Fruit fly (Drosophila melanogaster): Measurements from ENCODE around the gene CG46435.

The CG46435 gene

DNA sequence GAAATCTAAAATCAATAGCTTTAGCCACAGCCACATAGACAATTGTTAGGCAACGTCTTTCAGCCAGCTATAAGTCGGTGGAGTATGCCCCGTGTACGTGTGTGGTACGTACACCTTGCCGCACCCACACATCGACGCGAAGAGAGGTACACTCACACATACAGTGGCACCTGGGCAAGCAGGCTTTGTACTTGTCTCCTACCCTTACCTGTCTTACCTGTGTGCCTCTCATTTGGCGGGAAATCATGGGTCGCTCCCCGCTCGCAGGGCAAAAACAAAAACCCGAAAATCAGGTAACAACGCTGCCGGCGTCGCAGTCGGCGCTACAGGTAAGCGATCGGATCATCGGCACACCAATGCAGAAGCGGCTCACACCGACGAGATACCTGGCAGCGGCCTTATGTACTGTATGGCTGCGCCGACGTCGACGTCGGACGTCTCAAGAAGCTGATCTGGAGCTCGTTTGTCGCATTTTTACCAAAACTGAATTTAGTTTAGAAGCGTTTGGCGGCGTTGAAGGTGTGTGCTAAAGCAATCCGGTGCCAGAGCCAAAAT, 17.3 kb downstream of the CG46435 start (continued):
- TF ChIP-seq CG6175 (GFP tag; IDR thresholded peaks at IDR 0.05) = peak; percentile 90
- no peak for TF ChIP-seq nerfin-1 (tag; optimal IDR thresholded peaks at IDR 0.05)
- peak; percentile 18; the same call in 1 of the 3 replicates for TF ChIP-seq CG34224 (GFP tag; IDR thresholded peaks at IDR 0.05; ENCODE audit: partially characterized antibody)
- TF ChIP-seq CG7928 (GFP tag; optimal IDR thresholded peaks at IDR 0.05) = no peak
- no peak for TF ChIP-seq CG18011 (GFP tag; optimal IDR thresholded peaks at IDR 0.05)
- no peak for TF ChIP-seq CG32532 (GFP tag; IDR thresholded peaks at IDR 0.05)
- peak in 1 of 2 experiments; percentile 38 for TF ChIP-seq tll (GFP tag; optimal IDR thresholded peaks at IDR 0.05)
- no peak for TF ChIP-seq Mrtf (GFP tag; IDR thresholded peaks at IDR 0.05)
- no peak for TF ChIP-seq CG14014 (GFP tag; IDR thresholded peaks at IDR 0.05)
- no peak for TF ChIP-seq H2.0 (GFP tag; IDR thresholded peaks at IDR 0.05)
- TF ChIP-seq Mad (GFP tag; optimal IDR thresholded peaks at IDR 0.05) = no peak
- no peak for TF ChIP-seq eyg (GFP tag; optimal IDR thresholded peaks at IDR 0.05)
- TF ChIP-seq CG6791 (GFP tag; IDR thresholded peaks at IDR 0.05; ENCODE audit: partially characterized antibody) = peak; percentile 45; the same call in 1 of the 3 replicates
- TF ChIP-seq CG18262 (tag; optimal IDR thresholded peaks at IDR 0.05) = no peak
- no peak for TF ChIP-seq Xbp1 (GFP tag; optimal IDR thresholded peaks at IDR 0.05)
- no peak for TF ChIP-seq CG14710 (tag; optimal IDR thresholded peaks at IDR 0.05)
- TF ChIP-seq cg (GFP tag; optimal IDR thresholded peaks at IDR 0.05) = peak; percentile 85
- TF ChIP-seq pros (GFP tag; optimal IDR thresholded peaks at IDR 0.05) = peak; percentile 85
- TF ChIP-seq CG2199 (GFP tag; IDR thresholded peaks at IDR 0.05) = peak; percentile 44; the same call in 1 of the 3 replicates
- TF ChIP-seq Jarid2 (GFP tag; optimal IDR thresholded peaks at IDR 0.05) = peak; percentile 31
- TF ChIP-seq CG12769 (tag; optimal IDR thresholded peaks at IDR 0.05) = peak; percentile 93
- TF ChIP-seq vfl (GFP tag; optimal IDR thresholded peaks at IDR 0.05) = no peak
- TF ChIP-seq CG7963 (GFP tag; IDR thresholded peaks at IDR 0.05; ENCODE audit: partially characterized antibody) = no peak
- peak; percentile 44 for TF ChIP-seq CG15479 (GFP tag; optimal IDR thresholded peaks at IDR 0.05)
- 0 out of 2 replicates have a peak, but pooled peaks have one; percentile 25 for TF ChIP-seq Scr (GFP tag; IDR thresholded peaks at IDR 0.05; ENCODE audit: partially characterized antibody)
- TF ChIP-seq Dip3 (GFP tag; optimal IDR thresholded peaks at IDR 0.05) = no peak
- TF ChIP-seq gce (GFP tag; IDR thresholded peaks at IDR 0.05) = no peak
- TF ChIP-seq Trl (optimal IDR thresholded peaks at IDR 0.05) = peak; percentile 16 to 34
- TF ChIP-seq Trl (GFP tag; optimal IDR thresholded peaks at IDR 0.05) = no peak
- no peak for TF ChIP-seq tup (GFP tag; optimal IDR thresholded peaks at IDR 0.05)
- TF ChIP-seq sd (tag; optimal IDR thresholded peaks at IDR 0.05) = peak; percentile 34
- peak; percentile 47 for TF ChIP-seq CG13894 (tag; optimal IDR thresholded peaks at IDR 0.05)
- TF ChIP-seq chinmo (GFP tag; IDR thresholded peaks at IDR 0.05; ENCODE audit: partially characterized antibody) = 0 out of 4 replicates have a peak, but pooled peaks have one; percentile 64
- TF ChIP-seq HLHmδ (GFP tag; optimal IDR thresholded peaks at IDR 0.05) = peak; percentile 37
- TF ChIP-seq slbo (GFP tag; IDR thresholded peaks at IDR 0.05) = no peak

DNA sequence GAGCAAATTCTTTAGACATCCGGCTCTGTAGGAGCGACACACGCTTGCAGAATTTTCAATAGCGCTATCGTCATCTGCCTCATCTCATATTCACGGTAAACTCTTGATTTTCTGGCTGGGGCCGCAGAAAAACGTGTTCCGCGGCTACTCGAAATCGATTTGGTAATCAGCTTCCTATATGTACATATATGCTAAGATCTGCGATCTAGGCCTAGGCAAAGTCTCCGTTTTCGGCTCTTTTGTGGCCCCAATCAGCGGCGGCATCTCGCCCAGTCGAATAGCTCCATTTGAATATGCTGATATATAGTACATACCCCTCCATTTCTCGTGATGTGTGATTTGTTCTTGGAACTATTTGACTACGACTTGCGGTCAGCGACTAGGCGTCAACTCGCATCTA, 18.1 kb downstream of the CG46435 start:
- TF ChIP-seq CG34422 (GFP tag; IDR thresholded peaks at IDR 0.05) (peak; percentile 12; the same call in 1 of the 3 replicates), CG4328 (GFP tag; optimal IDR thresholded peaks at IDR 0.05) (no peak), cas (GFP tag; IDR thresholded peaks at IDR 0.05) (no peak), sd (tag; optimal IDR thresholded peaks at IDR 0.05) (peak; percentile 55), CG7357 (GFP tag; IDR thresholded peaks at IDR 0.05) (no peak), CG9727 (GFP tag; optimal IDR thresholded peaks at IDR 0.05) (no peak), CG13894 (tag; optimal IDR thresholded peaks at IDR 0.05) (peak; percentile 99), CG31224 (GFP tag; IDR thresholded peaks at IDR 0.05) (peak; percentile 73), CG7271 (tag; optimal IDR thresholded peaks at IDR 0.05) (no peak), maf-S (GFP tag; optimal IDR thresholded peaks at IDR 0.05) (no peak), CG12769 (tag; optimal IDR thresholded peaks at IDR 0.05) (peak; percentile 45), vvl (GFP tag; IDR thresholded peaks at IDR 0.05) (peak; percentile 24; the same call in 1 of the 2 replicates), Dref (GFP tag; IDR thresholded peaks at IDR 0.05) (no peak)

Measured in whole organism, embryonic.